Fruit fly (Drosophila melanogaster): ENCODE measurements around the gene CG18814.

Gene CG18814

dm6 chr3L:16408609-16409439 is 39.2 kb downstream of the CG18814 start (continued):
- TF ChIP-seq tna (GFP tag; IDR thresholded peaks at IDR 0.05; ENCODE audit: partially characterized antibody) (no peak), caup (GFP tag; optimal IDR thresholded peaks at IDR 0.05; ENCODE audit: severe bottlenecking) (peak; percentile 6), Six4 (GFP tag; optimal IDR thresholded peaks at IDR 0.05) (no peak), CHES-1-like (GFP tag; optimal IDR thresholded peaks at IDR 0.05) (peak; percentile 35), CG7372 (GFP tag; IDR thresholded peaks at IDR 0.05) (no peak), hbn (GFP tag; IDR thresholded peaks at IDR 0.05; ENCODE audit: partially characterized antibody) (no peak), sob (GFP tag; IDR thresholded peaks at IDR 0.05) (no peak), E2f1 (GFP tag; IDR thresholded peaks at IDR 0.05) (no peak), ATbp (GFP tag; optimal IDR thresholded peaks at IDR 0.05) (peak; percentile 71), prd (optimal IDR thresholded peaks at IDR 0.05) (no peak), prd (GFP tag; IDR thresholded peaks at IDR 0.05) (peak; percentile 63), CG31388 (GFP tag; optimal IDR thresholded peaks at IDR 0.05) (no peak), stc (GFP tag; IDR thresholded peaks at IDR 0.05) (no peak), Rx (GFP tag; IDR thresholded peaks at IDR 0.05) (no peak), CG3847 (GFP tag; IDR thresholded peaks at IDR 0.05) (no peak), E2f2 (GFP tag; IDR thresholded peaks at IDR 0.05) (peak; percentile 63), CG14860 (GFP tag; IDR thresholded peaks at IDR 0.05; ENCODE audit: partially characterized antibody) (no peak), mirr (GFP tag; optimal IDR thresholded peaks at IDR 0.05) (no peak), CG4282 (GFP tag; optimal IDR thresholded peaks at IDR 0.05) (no peak), CG10274 (GFP tag; optimal IDR thresholded peaks at IDR 0.05) (no peak), HLHmδ (GFP tag; optimal IDR thresholded peaks at IDR 0.05) (peak; percentile 78), Elba2 (GFP tag; optimal IDR thresholded peaks at IDR 0.05) (no peak), HmgD (GFP tag; optimal IDR thresholded peaks at IDR 0.05) (no peak), odd (GFP tag; optimal IDR thresholded peaks at IDR 0.05) (no peak), CG6654 (GFP tag; optimal IDR thresholded peaks at IDR 0.05) (no peak), Atf-2 (GFP tag; optimal IDR thresholded peaks at IDR 0.05) (no peak), pan (optimal IDR thresholded peaks at IDR 0.05) (no peak), pan (GFP tag; optimal IDR thresholded peaks at IDR 0.05 in 1 of 2, IDR thresholded peaks at IDR 0.05 in 1 of 2) (no peak), tx (GFP tag; optimal IDR thresholded peaks at IDR 0.05) (no peak), bsh (GFP tag; optimal IDR thresholded peaks at IDR 0.05) (peak; percentile 32 to 61), D19B (GFP tag; optimal IDR thresholded peaks at IDR 0.05) (no peak), vfl (GFP tag; optimal IDR thresholded peaks at IDR 0.05) (no peak), CG7963 (GFP tag; IDR thresholded peaks at IDR 0.05; ENCODE audit: partially characterized antibody) (no peak), cas (GFP tag; IDR thresholded peaks at IDR 0.05) (no peak), pho (GFP tag; optimal IDR thresholded peaks at IDR 0.05) (no peak), Scr (GFP tag; IDR thresholded peaks at IDR 0.05; ENCODE audit: partially characterized antibody) (no peak), Bgb (GFP tag; IDR thresholded peaks at IDR 0.05; ENCODE audit: partially characterized antibody) (no peak), dm (GFP tag; optimal IDR thresholded peaks at IDR 0.05) (peak; percentile 37), Taf1 (GFP tag; IDR thresholded peaks at IDR 0.05) (no peak), mld (GFP tag; IDR thresholded peaks at IDR 0.05; ENCODE audit: partially characterized antibody) (no peak), CG4820 (GFP tag; optimal IDR thresholded peaks at IDR 0.05) (peak; percentile 37), trem (tag; optimal IDR thresholded peaks at IDR 0.05) (peak; percentile 14), Sin3A (optimal IDR thresholded peaks at IDR 0.05) (no peak), zen (tag; optimal IDR thresholded peaks at IDR 0.05) (peak; percentile 37), CG11398 (GFP tag; optimal IDR thresholded peaks at IDR 0.05) (peak; percentile 46), CG3995 (GFP tag; optimal IDR thresholded peaks at IDR 0.05) (no peak), zfh1 (GFP tag; IDR thresholded peaks at IDR 0.05) (peak; percentile 75; the same call in 2 of the 3 replicates), zf30C (GFP tag; optimal IDR thresholded peaks at IDR 0.05) (peak; percentile 93), CG16779 (GFP tag; IDR thresholded peaks at IDR 0.05) (no peak), CG8388 (GFP tag; optimal IDR thresholded peaks at IDR 0.05) (no peak)

Measured in whole organism, embryonic.